Worm (Caenorhabditis elegans) whole organism, L1 larva: ENCODE measurements around the gene nrps-1.

Source experiments
- C16A3.4 ChIP-seq: fragments of 150-350 bp; optimal IDR thresholded peaks from 2 replicates; lab custom pipeline; 2014; ENCODE audit warnings: missing biosample characterization, missing genetic modification characterization
- C34B4.2 ChIP-seq: sonication (generic microtip); optimal IDR thresholded peaks from 2 replicates; lab custom pipeline; 2017; ENCODE audit warnings: mild to moderate bottlenecking, missing genetic modification characterization, missing compliant biosample characterization
- F16B12.6 ChIP-seq: fragments of 150-350 bp; optimal IDR thresholded peaks from 2 replicates; lab custom pipeline; 2014; ENCODE audit warnings: missing biosample characterization, missing genetic modification characterization
- Y116A8C.19 ChIP-seq: sonication (generic microtip); optimal IDR thresholded peaks from 2 replicates; lab custom pipeline; 2016; ENCODE audit warnings: missing compliant biosample characterization, missing genetic modification characterization, borderline replicate concordance
- alr-1 ChIP-seq: fragments of 200-800 bp; sonication (Bioruptor generic); optimal IDR thresholded peaks from 2 replicates; lab custom pipeline; 2018; ENCODE audit warnings: borderline replicate concordance, mild to moderate bottlenecking, missing genetic modification characterization, missing compliant biosample characterization
- blmp-1 ChIP-seq: fragments of 150-350 bp; optimal IDR thresholded peaks from 2 replicates; lab custom pipeline; 2014; ENCODE audit warnings: missing biosample characterization, missing genetic modification characterization
- ceh-8 ChIP-seq: fragments of 200-800 bp; sonication (Bioruptor generic); optimal IDR thresholded peaks from 2 replicates; lab custom pipeline; 2018; ENCODE audit warnings: mild to moderate bottlenecking, missing genetic modification characterization, moderate library complexity, missing compliant biosample characterization
- ceh-82 ChIP-seq, 3 experiments: fragments of 150-350 bp in 1 of 3; sonication (generic microtip) in 2 of 3; optimal IDR thresholded peaks; 2 replicates each; lab custom pipeline; 2014 to 2017; ENCODE audit warnings: missing biosample characterization in 3 of 3, missing genetic modification characterization in 3 of 3
- ceh-88 ChIP-seq: fragments of 200-800 bp; sonication (Bioruptor generic); IDR thresholded peaks from 2 replicates; pipeline ENCODE4 v1.3.6; 2022; ENCODE audit warnings: missing genetic modification characterization, missing compliant biosample characterization
- dpl-1 ChIP-seq, 3 experiments: fragments of 150-350 bp in 2 of 3; sonication (generic microtip) in 1 of 3; optimal IDR thresholded peaks; 2 replicates each; lab custom pipeline; 2014 to 2017; ENCODE audit warnings: missing biosample characterization in 3 of 3, missing genetic modification characterization in 3 of 3, missing genetic modification reagents in 3 of 3
- efl-1 ChIP-seq, 4 experiments: fragments of 150-350 bp; optimal IDR thresholded peaks in 3 of 4; peaks in 1 of 4; 1 replicate in 1 of 4; 2 replicates in 3 of 4; lab custom pipeline; 2014; ENCODE audit warnings: missing biosample characterization in 2 of 4, missing genetic modification characterization in 2 of 4, missing genetic modification reagents in 2 of 4
- efl-3 ChIP-seq: fragments of 200-800 bp; sonication (Bioruptor generic); optimal IDR thresholded peaks from 2 replicates; lab custom pipeline; 2018; ENCODE audit warnings: mild to moderate bottlenecking, missing genetic modification characterization, missing compliant biosample characterization
- egl-27 ChIP-seq, 2 experiments: fragments of 150-350 bp in 1 of 2; sonication (generic microtip); optimal IDR thresholded peaks; 3 replicates each; lab custom pipeline; 2017 to 2018; ENCODE audit warnings: missing biosample characterization in 2 of 2, missing genetic modification characterization in 2 of 2, missing genetic modification reagents in 2 of 2
- elt-3 ChIP-seq, 6 experiments: fragments of 150-350 bp in 1 of 6; sonication (generic microtip); optimal IDR thresholded peaks; 2 replicates each; lab custom pipeline; 2017 to 2018; ENCODE audit warnings: missing biosample characterization in 6 of 6, missing genetic modification characterization in 6 of 6, inconsistent platforms in 1 of 6
- fkh-4 ChIP-seq: sonication (generic microtip); optimal IDR thresholded peaks from 2 replicates; lab custom pipeline; 2016; ENCODE audit warnings: missing compliant biosample characterization, missing genetic modification characterization, borderline replicate concordance
- fkh-8 ChIP-seq: sonication (generic microtip); optimal IDR thresholded peaks from 2 replicates; lab custom pipeline; 2016; ENCODE audit warnings: mild to moderate bottlenecking, missing genetic modification characterization, missing compliant biosample characterization
- jun-1 ChIP-seq: fragments of 150-350 bp; optimal IDR thresholded peaks from 2 replicates; lab custom pipeline; 2014; ENCODE audit warnings: missing biosample characterization, missing genetic modification reagents, missing genetic modification characterization
- lin-13 ChIP-seq: fragments of 150-350 bp; optimal IDR thresholded peaks from 2 replicates; lab custom pipeline; 2014; ENCODE audit warnings: missing biosample characterization, missing genetic modification reagents, missing genetic modification characterization
- lin-15B ChIP-seq: fragments of 150-350 bp; sonication (generic microtip); optimal IDR thresholded peaks from 3 replicates; lab custom pipeline; 2014; ENCODE audit warnings: missing biosample characterization, missing genetic modification characterization
- lin-35 ChIP-seq, 2 experiments: fragments of 150-350 bp; optimal IDR thresholded peaks; 2 replicates each; lab custom pipeline; 2014; ENCODE audit warnings: missing biosample characterization in 2 of 2, missing genetic modification characterization in 2 of 2, missing genetic modification reagents in 2 of 2
- lir-3 ChIP-seq: sonication (generic microtip); optimal IDR thresholded peaks from 2 replicates; lab custom pipeline; 2016; ENCODE audit warnings: mild to moderate bottlenecking, missing genetic modification characterization, moderate library complexity, missing compliant biosample characterization; ENCODE audit not compliant: poor library complexity
- lsy-2 ChIP-seq, 2 experiments: fragments of 150-350 bp; optimal IDR thresholded peaks; 2 replicates each; lab custom pipeline; 2014; ENCODE audit warnings: missing biosample characterization in 2 of 2, missing genetic modification characterization in 2 of 2
- mab-9 ChIP-seq: fragments of 200-800 bp; sonication (Bioruptor generic); IDR thresholded peaks from 2 replicates; pipeline ENCODE4 v1.3.6; 2022; ENCODE audit warnings: missing genetic modification reagents, missing genetic modification characterization, missing compliant biosample characterization
- mdl-1 ChIP-seq, 2 experiments: fragments of 150-350 bp; optimal IDR thresholded peaks; 2 replicates each; lab custom pipeline; 2014 to 2017; ENCODE audit warnings: missing biosample characterization in 2 of 2, missing genetic modification characterization in 2 of 2, inconsistent platforms in 1 of 2
- mep-1 ChIP-seq: fragments of 150-350 bp; optimal IDR thresholded peaks from 2 replicates; lab custom pipeline; 2014; ENCODE audit warnings: missing biosample characterization, missing genetic modification characterization
- nhr-19 ChIP-seq: fragments of 200-800 bp; sonication (Bioruptor generic); conservative IDR thresholded peaks from 2 replicates; pipeline ENCODE4 v1.3.6; 2022; ENCODE audit warnings: missing genetic modification characterization, missing compliant biosample characterization
- nhr-20 ChIP-seq: sonication (generic microtip); optimal IDR thresholded peaks from 2 replicates; lab custom pipeline; 2016; ENCODE audit warnings: mild to moderate bottlenecking, missing genetic modification characterization, missing compliant biosample characterization
- nhr-237 ChIP-seq: fragments of 150-350 bp; optimal IDR thresholded peaks from 2 replicates; lab custom pipeline; 2014; ENCODE audit warnings: missing biosample characterization, missing genetic modification characterization
- nhr-28 ChIP-seq: fragments of 150-350 bp; optimal IDR thresholded peaks from 2 replicates; lab custom pipeline; 2014; ENCODE audit warnings: missing biosample characterization, missing genetic modification characterization
- nhr-47 ChIP-seq: sonication (generic microtip); optimal IDR thresholded peaks from 2 replicates; lab custom pipeline; 2016; ENCODE audit warnings: mild to moderate bottlenecking, missing genetic modification characterization, moderate library complexity, missing compliant biosample characterization
- nhr-71 ChIP-seq: sonication (generic microtip); optimal IDR thresholded peaks from 2 replicates; lab custom pipeline; 2016; ENCODE audit warnings: mild to moderate bottlenecking, missing genetic modification characterization, moderate library complexity, missing compliant biosample characterization
- nhr-77 ChIP-seq: fragments of 150-350 bp; optimal IDR thresholded peaks from 2 replicates; lab custom pipeline; 2014; ENCODE audit warnings: missing biosample characterization, missing genetic modification characterization
- nhr-84 ChIP-seq: sonication (generic microtip); optimal IDR thresholded peaks from 2 replicates; lab custom pipeline; 2017; ENCODE audit warnings: missing biosample characterization, missing genetic modification characterization
- nhr-85 ChIP-seq: sonication (generic microtip); peaks from one replicate; lab custom pipeline; 2016; ENCODE audit warnings: missing genetic modification characterization, inconsistent platforms, missing compliant biosample characterization
- nhr-90 ChIP-seq: sonication (generic microtip); optimal IDR thresholded peaks from 2 replicates; lab custom pipeline; 2016; ENCODE audit warnings: mild to moderate bottlenecking, missing genetic modification characterization, missing compliant biosample characterization; ENCODE audit not compliant: poor library complexity
- pax-3 ChIP-seq: fragments of 200-800 bp; sonication (Bioruptor generic); optimal IDR thresholded peaks from 2 replicates; lab custom pipeline; 2018; ENCODE audit warnings: mild to moderate bottlenecking, missing genetic modification characterization, moderate library complexity, missing compliant biosample characterization
- skn-1 ChIP-seq: fragments of 150-350 bp; optimal IDR thresholded peaks from 2 replicates; lab custom pipeline; 2014; ENCODE audit warnings: missing biosample characterization, missing genetic modification characterization
- snpc-4 ChIP-seq: fragments of 150-350 bp; optimal IDR thresholded peaks from 2 replicates; lab custom pipeline; 2014; ENCODE audit warnings: missing biosample characterization, missing genetic modification characterization
- snu-23 ChIP-seq: sonication (generic microtip); optimal IDR thresholded peaks from 2 replicates; lab custom pipeline; 2016; ENCODE audit warnings: missing genetic modification characterization, missing compliant biosample characterization
- sptf-1 ChIP-seq: fragments of 150-350 bp; optimal IDR thresholded peaks from 2 replicates; lab custom pipeline; 2014; ENCODE audit warnings: missing biosample characterization, missing genetic modification characterization
- sup-37 ChIP-seq: fragments of 200-800 bp; sonication (Bioruptor generic); optimal IDR thresholded peaks from 2 replicates; lab custom pipeline; 2018; ENCODE audit warnings: mild to moderate bottlenecking, missing genetic modification characterization, missing compliant biosample characterization
- swsn-7 ChIP-seq: sonication (generic microtip); optimal IDR thresholded peaks from 2 replicates; lab custom pipeline; 2016; ENCODE audit warnings: missing genetic modification characterization, missing compliant biosample characterization
- tbx-2 ChIP-seq: sonication (generic microtip); optimal IDR thresholded peaks from 2 replicates; lab custom pipeline; 2016; ENCODE audit warnings: missing genetic modification characterization, missing compliant biosample characterization
- unc-30 ChIP-seq: sonication (generic microtip); optimal IDR thresholded peaks from 2 replicates; lab custom pipeline; 2017; ENCODE audit warnings: missing biosample characterization, missing genetic modification characterization
- unc-86 ChIP-seq: sonication (generic microtip); optimal IDR thresholded peaks from 2 replicates; lab custom pipeline; 2016; ENCODE audit warnings: missing genetic modification characterization, missing compliant biosample characterization
- unc-98 ChIP-seq: fragments of 200-800 bp; sonication (Bioruptor generic); IDR thresholded peaks from 2 replicates; pipeline ENCODE4 v1.3.6; 2022; ENCODE audit warnings: missing genetic modification characterization, missing compliant biosample characterization
- xbp-1 ChIP-seq: sonication (generic microtip); optimal IDR thresholded peaks from 2 replicates; lab custom pipeline; 2016; ENCODE audit warnings: missing genetic modification characterization, missing compliant biosample characterization
- zip-4 ChIP-seq: fragments of 200-800 bp; sonication (Bioruptor generic); optimal IDR thresholded peaks from 2 replicates; lab custom pipeline; 2018; ENCODE audit warnings: mild to moderate bottlenecking, missing genetic modification characterization, moderate library complexity, missing compliant biosample characterization
- ztf-4 ChIP-seq: fragments of 150-350 bp; optimal IDR thresholded peaks from 2 replicates; lab custom pipeline; 2014; ENCODE audit warnings: missing biosample characterization, missing genetic modification characterization

nrps-1 gene

DNA sequence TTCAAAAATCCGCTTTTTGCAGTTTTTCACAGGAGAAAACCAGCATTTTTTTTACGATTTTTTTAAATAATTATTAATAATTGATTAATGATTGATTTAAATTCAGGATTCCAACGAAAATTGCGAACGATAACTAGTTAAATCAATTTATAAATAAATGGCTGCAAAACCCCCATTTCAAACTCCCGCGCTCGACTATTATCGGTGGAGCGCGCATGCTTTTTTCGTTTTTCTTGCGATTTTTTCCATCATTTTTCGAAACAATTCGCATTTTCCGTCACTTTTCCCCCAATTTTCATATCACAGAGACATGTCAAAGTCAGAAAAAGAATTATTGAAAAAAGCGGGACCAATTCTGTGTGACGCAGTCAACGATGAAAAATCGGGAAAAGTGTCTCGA lies 31.1 kb downstream of the nrps-1 start, which contains the start of gene Y66D12A.10:
Gene Y66D12A.10, plus strand, starts transcription at position 273 of the 400 bp plus-strand sequence.
- TF ChIP-seq nhr-84 (tag; lab: Kevin White, UChicago) (no peak), unc-86 (tag; lab: Kevin White, UChicago) (peak; percentile 13), nhr-20 (tag; lab: Kevin White, UChicago) (no peak), ztf-4 (tag; lab: Kevin White, UChicago) (no peak), snu-23 (GFP tag; lab: Kevin White, UChicago) (peak; percentile 43), nhr-28 (no peak), blmp-1 (tag; lab: Kevin White, UChicago) (peak; percentile 32), mdl-1 (tag; optimal IDR thresholded peaks at IDR 0.05; lab: Kevin White, UChicago) (peak in 1 of 2 experiments; percentile 3), nhr-90 (tag; lab: Kevin White, UChicago) (peak; percentile 22), snpc-4 (tag; lab: Kevin White, UChicago) (peak; percentile 10), ceh-82 (tag; optimal IDR thresholded peaks at IDR 0.05; lab: Kevin White, UChicago) (peak in 1 of 3 experiments; percentile 56), ceh-88 (no peak), unc-30 (tag; lab: Kevin White, UChicago) (no peak), lin-35 (GFP tag; optimal IDR thresholded peaks at IDR 0.05; lab: Kevin White, UChicago) (peak; percentile 96 to 99), lsy-2 (tag; optimal IDR thresholded peaks at IDR 0.05; lab: Kevin White, UChicago) (peak; percentile 48 to 77), dpl-1 (GFP tag; optimal IDR thresholded peaks at IDR 0.05; lab: Kevin White, UChicago) (peak; percentile 91 to 96 (median 94)), C34B4.2 (tag; lab: Kevin White, UChicago) (no peak), F16B12.6 (peak; percentile 41), pax-3 (no peak), efl-1 (optimal IDR thresholded peaks at IDR 0.05; lab: Kevin White, UChicago) (peak; percentile 88 to 96), efl-1 (GFP tag; optimal IDR thresholded peaks at IDR 0.05 in 1 of 2; lab: Kevin White, UChicago) (peak; percentile 97 to 100), jun-1 (tag; lab: Kevin White, UChicago) (no peak), tbx-2 (tag; lab: Kevin White, UChicago) (peak; percentile 17), egl-27 (tag; optimal IDR thresholded peaks at IDR 0.05; lab: Kevin White, UChicago) (no peak), C16A3.4 (tag; lab: Kevin White, UChicago) (peak; percentile 14), ceh-8 (no peak), fkh-4 (tag; lab: Kevin White, UChicago) (no peak), nhr-85 (tag; lab: Kevin White, UChicago) (peak; percentile 41), mep-1 (tag; lab: Kevin White, UChicago) (peak; percentile 25), nhr-71 (no peak), swsn-7 (tag; lab: Kevin White, UChicago) (peak; percentile 19), efl-3 (no peak), nhr-237 (tag; lab: Kevin White, UChicago) (no peak), elt-3 (tag; optimal IDR thresholded peaks at IDR 0.05; lab: Kevin White, UChicago) (peak in 1 of 6 experiments; percentile 26), skn-1 (tag; lab: Kevin White, UChicago) (peak; percentile 62), lin-13 (GFP tag; lab: Kevin White, UChicago) (peak; percentile 32), fkh-8 (tag; lab: Kevin White, UChicago) (no peak), lin-15B (tag; lab: Kevin White, UChicago) (peak; percentile 66), alr-1 (tag; lab: Kevin White, UChicago) (no peak), unc-98 (GFP tag; lab: Robert Waterston, UW) (no peak), lir-3 (tag; lab: Kevin White, UChicago) (no peak), nhr-77 (peak; percentile 33), mab-9 (GFP tag; lab: Robert Waterston, UW) (no peak), nhr-47 (no peak), sup-37 (no peak), nhr-19 (GFP tag; lab: Robert Waterston, UW) (0 out of 2 replicates have a peak, but pooled peaks have one; percentile 14), Y116A8C.19 (no peak), sptf-1 (no peak), xbp-1 (tag; lab: Kevin White, UChicago) (peak; percentile 27), zip-4 (GFP tag; lab: Kevin White, UChicago) (no peak)
